Worm (Caenorhabditis elegans) whole organism, young adult: ENCODE data around the gene C17C3.6.

Experiments used
- attf-3 ChIP-seq: fragments of 200-800 bp; sonication (Bioruptor generic); conservative IDR thresholded peaks from 2 replicates; pipeline ENCODE4 v1.3.6; 2022; ENCODE audit warnings: missing genetic modification reagents, missing genetic modification characterization, missing compliant biosample characterization
- attf-6 ChIP-seq: fragments of 200-800 bp; sonication (Bioruptor generic); IDR thresholded peaks from 2 replicates; pipeline ENCODE4 v1.3.6; 2022; ENCODE audit warnings: missing genetic modification reagents, missing genetic modification characterization, missing compliant biosample characterization
- nfya-1 ChIP-seq: sonication (generic microtip); optimal IDR thresholded peaks from 2 replicates; lab custom pipeline; 2017; ENCODE audit warnings: antibody characterized with exemption, missing compliant biosample characterization, missing genetic modification characterization, borderline replicate concordance; ENCODE audit not compliant: insufficient read depth
- ztf-25 ChIP-seq: fragments of 200-800 bp; sonication (Bioruptor generic); IDR thresholded peaks from 2 replicates; pipeline ENCODE4 v1.3.6; 2022; ENCODE audit warnings: missing genetic modification reagents, missing genetic modification characterization, missing compliant biosample characterization

DNA sequence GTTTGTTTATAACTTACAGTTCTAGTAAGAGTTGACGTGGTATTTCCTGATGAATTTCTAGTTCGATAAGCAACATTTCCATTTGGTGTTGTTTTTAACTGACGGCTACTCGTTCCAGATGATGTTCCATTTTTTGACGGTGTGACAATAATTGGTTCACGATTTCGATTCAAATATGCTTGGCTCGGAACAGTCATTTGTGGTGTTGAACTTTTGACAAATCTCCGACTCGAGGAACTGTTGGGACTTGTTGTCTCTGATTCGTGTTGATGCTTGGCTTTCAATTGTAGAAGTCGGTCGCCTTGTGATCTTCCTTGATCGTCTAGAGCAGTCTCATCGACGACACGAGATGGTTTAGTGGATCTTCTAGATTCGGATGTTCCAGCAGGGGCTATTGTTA is 41.7 kb downstream of the C17C3.6 start:
- no peak for TF ChIP-seq nfya-1 (tag; lab: Kevin White, UChicago)
- TF ChIP-seq attf-6 (GFP tag; lab: Robert Waterston, UW): no peak
- TF ChIP-seq attf-3 (GFP tag; lab: Robert Waterston, UW): no peak
- no peak for TF ChIP-seq ztf-25 (GFP tag; lab: Robert Waterston, UW)
